Fruit fly (Drosophila melanogaster) whole organism, pupa: Measurements from ENCODE around the gene mRpL24.

Experiments used
- CG10348 ChIP-seq: fragments of 200-800 bp; sonication (Bioruptor generic); IDR thresholded peaks from 2 replicates; pipeline ENCODE4 v1.3.6; 2022; ENCODE audit warnings: missing biosample characterization, missing genetic modification characterization
- CG13204 ChIP-seq: fragments of 200-800 bp; sonication (Bioruptor generic); optimal IDR thresholded peaks from 2 replicates; lab custom pipeline; 2018; ENCODE audit warnings: missing biosample characterization, mild to moderate bottlenecking, missing genetic modification characterization, moderate library complexity
- CG14655 ChIP-seq: fragments of 200-800 bp; sonication (Bioruptor generic); optimal IDR thresholded peaks from 3 replicates; lab custom pipeline; 2017; ENCODE audit warnings: mild to moderate bottlenecking, missing biosample characterization, missing genetic modification reagents, missing genetic modification characterization
- CG15710 ChIP-seq: fragments of 200-800 bp; sonication (Bioruptor generic); optimal IDR thresholded peaks from 2 replicates; lab custom pipeline; 2018; ENCODE audit warnings: missing biosample characterization, mild to moderate bottlenecking, missing genetic modification characterization, moderate library complexity
- CG17806 ChIP-seq: fragments of 200-800 bp; sonication (Bioruptor generic); optimal IDR thresholded peaks from 2 replicates; lab custom pipeline; 2018; ENCODE audit warnings: missing biosample characterization, mild to moderate bottlenecking, missing genetic modification characterization, moderate library complexity
- CG34367 ChIP-seq: fragments of 200-800 bp; sonication (Bioruptor generic); optimal IDR thresholded peaks from 2 replicates; lab custom pipeline; 2018; ENCODE audit warnings: missing biosample characterization, mild to moderate bottlenecking, missing genetic modification characterization
- CG4496 ChIP-seq: fragments of 200-800 bp; sonication (Bioruptor generic); IDR thresholded peaks from 3 replicates; pipeline ENCODE4 v1.3.6; 2022; ENCODE audit warnings: missing biosample characterization, missing genetic modification characterization
- CG8301 ChIP-seq: fragments of 200-800 bp; sonication (Bioruptor generic); optimal IDR thresholded peaks from 2 replicates; lab custom pipeline; 2018; ENCODE audit warnings: missing biosample characterization, mild to moderate bottlenecking, missing genetic modification characterization
- D1 ChIP-seq: fragments of 200-800 bp; sonication (Bioruptor generic); optimal IDR thresholded peaks from 2 replicates; lab custom pipeline; 2018; ENCODE audit warnings: missing biosample characterization, mild to moderate bottlenecking, missing genetic modification characterization, moderate library complexity
- EcR ChIP-seq: fragments of 200-800 bp; sonication (Bioruptor generic); optimal IDR thresholded peaks from 3 replicates; lab custom pipeline; 2019; ENCODE audit warnings: missing biosample characterization, missing genetic modification characterization, mild to moderate bottlenecking, moderate library complexity, missing genetic modification reagents
- Pif1B ChIP-seq: fragments of 200-800 bp; sonication (Bioruptor generic); optimal IDR thresholded peaks from 3 replicates; lab custom pipeline; 2016; ENCODE audit warnings: missing biosample characterization, missing genetic modification characterization
- gl ChIP-seq: fragments of 200-800 bp; sonication (Bioruptor generic); optimal IDR thresholded peaks from 2 replicates; lab custom pipeline; 2018; ENCODE audit warnings: missing biosample characterization, mild to moderate bottlenecking, missing genetic modification characterization
- rn ChIP-seq: fragments of 200-800 bp; sonication (Bioruptor generic); IDR thresholded peaks from 2 replicates; pipeline ENCODE4 v1.3.6; 2022; ENCODE audit warnings: missing biosample characterization, missing genetic modification characterization

dm6 chr2L:4973731-4974415 is 28.7 kb upstream of the mRpL24 start, which contains the start of gene mRpL28:
- TF ChIP-seq EcR (GFP tag; lab: Kevin White, UChicago) = peak; percentile 70
- TF ChIP-seq CG4496 (GFP tag; lab: Robert Waterston, UW) = 0 out of 3 replicates have a peak, but pooled peaks have one; percentile 24
- no peak for TF ChIP-seq gl (tag; lab: Kevin White, UChicago)
- TF ChIP-seq CG15710 (tag; lab: Kevin White, UChicago) = no peak
- TF ChIP-seq D1 (tag; lab: Kevin White, UChicago) = no peak
- TF ChIP-seq CG34367 (tag; lab: Kevin White, UChicago) = no peak
- no peak for TF ChIP-seq Pif1B (GFP tag; lab: Kevin White, UChicago)
- TF ChIP-seq CG13204 = no peak
- TF ChIP-seq CG17806 = no peak
- no peak for TF ChIP-seq CG14655
- no peak for TF ChIP-seq rn
- TF ChIP-seq CG8301 = no peak
- TF ChIP-seq CG10348 (GFP tag; lab: Robert Waterston, UW) = no peak
